Fruit fly (Drosophila melanogaster) whole organism, embryonic: Measurements from ENCODE around the gene Csk.

Experiments used
- Abd-B ChIP-seq: fragments of 200-800 bp; sonication (Bioruptor generic); optimal IDR thresholded peaks from 2 replicates; lab custom pipeline; 2018; ENCODE audit warnings: missing biosample characterization, mild to moderate bottlenecking, missing genetic modification characterization, moderate library complexity
- CG10321 ChIP-seq: fragments of 200-800 bp; sonication (Bioruptor generic); IDR thresholded peaks from 2 replicates; pipeline ENCODE4 v1.3.6; 2022; ENCODE audit warnings: missing biosample characterization, missing genetic modification characterization
- CG10366 ChIP-seq: fragments of 200-800 bp; sonication (Bioruptor generic); IDR thresholded peaks from 2 replicates; pipeline ENCODE4 v1.3.6; 2022; ENCODE audit warnings: missing biosample characterization, missing genetic modification characterization
- CG10431 ChIP-seq: fragments of 200-800 bp; sonication (Bioruptor generic); optimal IDR thresholded peaks from 3 replicates; lab custom pipeline; 2018; ENCODE audit warnings: missing biosample characterization, mild to moderate bottlenecking, missing genetic modification characterization
- CG12236 ChIP-seq: fragments of 200-800 bp; sonication (Bioruptor generic); optimal IDR thresholded peaks from 2 replicates; lab custom pipeline; 2016; ENCODE audit warnings: missing biosample characterization, missing genetic modification characterization
- CG13287 ChIP-seq: fragments of 200-800 bp; sonication (Bioruptor generic); IDR thresholded peaks from 2 replicates; pipeline ENCODE4 v1.3.6; 2022; ENCODE audit warnings: missing biosample characterization, missing genetic modification characterization; ENCODE audit not compliant: partially characterized antibody
- CG14014 ChIP-seq: fragments of 200-800 bp; sonication (Bioruptor generic); IDR thresholded peaks from 2 replicates; pipeline ENCODE4 v1.3.6; 2022; ENCODE audit warnings: missing biosample characterization, missing genetic modification characterization
- CG14710 ChIP-seq: fragments of 200-800 bp; sonication (Bioruptor generic); optimal IDR thresholded peaks from 3 replicates; lab custom pipeline; 2019; ENCODE audit warnings: missing biosample characterization, mild to moderate bottlenecking, missing genetic modification characterization, moderate library complexity
- CG16813 ChIP-seq: fragments of 200-800 bp; sonication (Bioruptor generic); IDR thresholded peaks from 3 replicates; pipeline ENCODE4 v1.3.6; 2022; ENCODE audit warnings: missing biosample characterization, missing genetic modification characterization; ENCODE audit not compliant: partially characterized antibody
- CG18262 ChIP-seq: fragments of 200-800 bp; optimal IDR thresholded peaks from 3 replicates; lab custom pipeline; 2019; ENCODE audit warnings: missing biosample characterization, mild to moderate bottlenecking, missing genetic modification characterization, moderate library complexity
- CG2120 ChIP-seq: fragments of 200-800 bp; sonication (Bioruptor generic); optimal IDR thresholded peaks from 3 replicates; lab custom pipeline; 2016; ENCODE audit warnings: missing biosample characterization, missing genetic modification characterization
- CG2889 ChIP-seq: fragments of 200-800 bp; sonication (Bioruptor generic); IDR thresholded peaks from 3 replicates; pipeline ENCODE4 v1.3.6; 2022; ENCODE audit warnings: missing biosample characterization, missing genetic modification characterization
- CG4404 ChIP-seq: fragments of 200-800 bp; sonication (Bioruptor generic); IDR thresholded peaks from 2 replicates; pipeline ENCODE4 v1.3.6; 2022; ENCODE audit warnings: missing biosample characterization, missing genetic modification characterization
- CG4617 ChIP-seq: fragments of 200-800 bp; sonication (Bioruptor generic); optimal IDR thresholded peaks from 3 replicates; lab custom pipeline; 2016; ENCODE audit warnings: missing biosample characterization, missing genetic modification characterization, borderline replicate concordance
- CG4854 ChIP-seq: fragments of 200-800 bp; sonication (Bioruptor generic); optimal IDR thresholded peaks from 2 replicates; lab custom pipeline; 2016; ENCODE audit warnings: missing biosample characterization, missing genetic modification characterization, inconsistent platforms
- CG8924 ChIP-seq: fragments of 200-800 bp; optimal IDR thresholded peaks from 3 replicates; lab custom pipeline; 2019; ENCODE audit warnings: missing biosample characterization, mild to moderate bottlenecking, missing genetic modification characterization, moderate library complexity
- Camta ChIP-seq: fragments of 200-800 bp; sonication (Bioruptor generic); optimal IDR thresholded peaks from 2 replicates; lab custom pipeline; 2016; ENCODE audit warnings: missing biosample characterization, missing genetic modification characterization
- E2f2 ChIP-seq: fragments of 200-800 bp; sonication (Bioruptor generic); IDR thresholded peaks from 2 replicates; pipeline ENCODE4 v1.3.6; 2022; ENCODE audit warnings: missing biosample characterization, missing genetic modification characterization
- Fer1 ChIP-seq: fragments of 200-800 bp; sonication (Bioruptor generic); optimal IDR thresholded peaks from 2 replicates; lab custom pipeline; 2017; ENCODE audit warnings: missing biosample characterization, mild to moderate bottlenecking, missing genetic modification characterization
- H2.0 ChIP-seq: fragments of 200-800 bp; sonication (Bioruptor generic); IDR thresholded peaks from 2 replicates; pipeline ENCODE4 v1.3.6; 2022; ENCODE audit warnings: missing biosample characterization, missing genetic modification characterization
- Max ChIP-seq: fragments of 200-800 bp; sonication (Bioruptor generic); optimal IDR thresholded peaks from 2 replicates; lab custom pipeline; 2016; ENCODE audit warnings: missing biosample characterization, mild to moderate bottlenecking, missing genetic modification characterization
- Meics ChIP-seq: fragments of 200-800 bp; sonication (Bioruptor generic); optimal IDR thresholded peaks from 2 replicates; lab custom pipeline; 2017; ENCODE audit warnings: missing biosample characterization, mild to moderate bottlenecking, missing genetic modification characterization
- Optix ChIP-seq: fragments of 200-800 bp; sonication (Bioruptor generic); IDR thresholded peaks from 3 replicates; pipeline ENCODE4 v1.3.6; 2022; ENCODE audit warnings: missing biosample characterization, missing genetic modification characterization
- PHDP ChIP-seq: fragments of 200-800 bp; sonication (Bioruptor generic); optimal IDR thresholded peaks from 3 replicates; lab custom pipeline; 2018; ENCODE audit warnings: missing biosample characterization, mild to moderate bottlenecking, missing genetic modification characterization, moderate library complexity
- Sry-β ChIP-seq: fragments of 200-800 bp; sonication (Bioruptor generic); optimal IDR thresholded peaks from 2 replicates; lab custom pipeline; 2018; ENCODE audit warnings: missing biosample characterization, mild to moderate bottlenecking, missing genetic modification characterization, moderate library complexity
- Stat92E ChIP-seq, 3 experiments: fragments of >200 bp in 2 of 3; fragments of 200-800 bp in 1 of 3; sonication (Bioruptor generic) in 1 of 3; optimal IDR thresholded peaks; 2 replicates each; lab custom pipeline; 2017 to 2019; ENCODE audit warnings: missing biosample characterization in 3 of 3, missing genetic modification characterization in 3 of 3, mild to moderate bottlenecking in 1 of 3, moderate library complexity in 1 of 3
- Taf1 ChIP-seq: fragments of 200-800 bp; sonication (Bioruptor generic); IDR thresholded peaks from 2 replicates; pipeline ENCODE4 v1.3.6; 2022; ENCODE audit warnings: missing biosample characterization, missing genetic modification characterization
- amos ChIP-seq: fragments of 200-800 bp; sonication (Bioruptor generic); IDR thresholded peaks from 2 replicates; pipeline ENCODE4 v1.3.6; 2022; ENCODE audit warnings: missing biosample characterization, missing genetic modification characterization; ENCODE audit not compliant: partially characterized antibody
- ase ChIP-seq: fragments of 200-800 bp; sonication (Bioruptor generic); IDR thresholded peaks from 3 replicates; pipeline ENCODE4 v1.3.6; 2022; ENCODE audit warnings: missing biosample characterization, missing genetic modification characterization
- br ChIP-seq: fragments of >200 bp; optimal IDR thresholded peaks from 2 replicates; lab custom pipeline; 2017
- crc ChIP-seq: fragments of 200-800 bp; sonication (Bioruptor generic); optimal IDR thresholded peaks from 2 replicates; lab custom pipeline; 2016; ENCODE audit warnings: missing biosample characterization, missing genetic modification characterization
- crp ChIP-seq, 2 experiments: fragments of 200-800 bp; sonication (Bioruptor generic); optimal IDR thresholded peaks; 2 replicates in 1 of 2; 3 replicates in 1 of 2; lab custom pipeline; 2017; ENCODE audit warnings: missing biosample characterization in 2 of 2, missing genetic modification characterization in 2 of 2, mild to moderate bottlenecking in 1 of 2, moderate library complexity in 1 of 2
- fd3F ChIP-seq: fragments of 200-800 bp; sonication (Bioruptor generic); optimal IDR thresholded peaks from 2 replicates; lab custom pipeline; 2018; ENCODE audit warnings: missing biosample characterization, mild to moderate bottlenecking, missing genetic modification characterization, moderate library complexity
- gem ChIP-seq: fragments of 200-800 bp; sonication (Bioruptor generic); optimal IDR thresholded peaks from 2 replicates; lab custom pipeline; 2019; ENCODE audit warnings: missing biosample characterization, mild to moderate bottlenecking, missing genetic modification characterization, moderate library complexity
- gt ChIP-seq: fragments of 200-800 bp; sonication (Bioruptor generic); IDR thresholded peaks from 2 replicates; pipeline ENCODE4 v1.3.6; 2022; ENCODE audit warnings: missing biosample characterization, missing genetic modification characterization
- maf-S ChIP-seq: fragments of 200-800 bp; sonication (Bioruptor generic); optimal IDR thresholded peaks from 2 replicates; lab custom pipeline; 2016; ENCODE audit warnings: missing biosample characterization, missing genetic modification characterization
- org-1 ChIP-seq: fragments of 200-800 bp; sonication (Bioruptor generic); optimal IDR thresholded peaks from 2 replicates; lab custom pipeline; 2017; ENCODE audit warnings: missing biosample characterization, missing genetic modification characterization
- pum ChIP-seq: fragments of 200-800 bp; sonication (Bioruptor generic); optimal IDR thresholded peaks from 2 replicates; lab custom pipeline; 2016; ENCODE audit warnings: missing biosample characterization, missing genetic modification characterization
- rib ChIP-seq: fragments of 200-800 bp; sonication (Bioruptor generic); IDR thresholded peaks from 2 replicates; pipeline ENCODE4 v1.3.6; 2022; ENCODE audit warnings: missing biosample characterization, missing genetic modification characterization
- sd ChIP-seq: fragments of 200-800 bp; sonication (Bioruptor generic); optimal IDR thresholded peaks from 3 replicates; lab custom pipeline; 2018; ENCODE audit warnings: missing biosample characterization, mild to moderate bottlenecking, missing genetic modification characterization, moderate library complexity
- sens ChIP-seq: fragments of 200-800 bp; sonication (Bioruptor generic); peaks from one replicate; lab custom pipeline; 2016; ENCODE audit warnings: missing biosample characterization, missing genetic modification characterization
- shn ChIP-seq: fragments of 200-800 bp; sonication (Bioruptor generic); optimal IDR thresholded peaks from 3 replicates; lab custom pipeline; 2016; ENCODE audit warnings: missing biosample characterization, missing genetic modification characterization
- sisA ChIP-seq: fragments of 200-800 bp; sonication (Bioruptor generic); IDR thresholded peaks from 2 replicates; pipeline ENCODE4 v1.3.6; 2022; ENCODE audit warnings: missing biosample characterization, missing genetic modification characterization
- stwl ChIP-seq: fragments of 200-800 bp; sonication (Bioruptor generic); optimal IDR thresholded peaks from 3 replicates; lab custom pipeline; 2018; ENCODE audit warnings: missing biosample characterization, mild to moderate bottlenecking, missing genetic modification characterization, moderate library complexity
- tgo ChIP-seq: fragments of 200-800 bp; sonication (Bioruptor generic); IDR thresholded peaks from 3 replicates; pipeline ENCODE4 v1.3.6; 2022; ENCODE audit warnings: missing biosample characterization, missing genetic modification characterization
- ttk ChIP-seq: fragments of 200-800 bp; sonication (Bioruptor generic); IDR thresholded peaks from 2 replicates; pipeline ENCODE4 v2.1.2; 2022; ENCODE audit warnings: missing biosample characterization, missing genetic modification characterization
- unc-4 ChIP-seq: fragments of 200-800 bp; sonication (Bioruptor generic); IDR thresholded peaks from 2 replicates; pipeline ENCODE4 v1.3.6; 2022; ENCODE audit warnings: missing biosample characterization, missing genetic modification characterization; ENCODE audit not compliant: partially characterized antibody
- vvl ChIP-seq: fragments of 200-800 bp; sonication (Bioruptor generic); IDR thresholded peaks from 2 replicates; pipeline ENCODE4 v1.3.6; 2022; ENCODE audit warnings: missing biosample characterization, missing genetic modification characterization
- zen2 ChIP-seq: fragments of 200-800 bp; sonication (Bioruptor generic); IDR thresholded peaks from 3 replicates; pipeline ENCODE4 v1.3.6; 2022; ENCODE audit warnings: missing biosample characterization, missing genetic modification characterization; ENCODE audit not compliant: partially characterized antibody
- zf30C ChIP-seq: fragments of 200-800 bp; sonication (Bioruptor generic); optimal IDR thresholded peaks from 3 replicates; lab custom pipeline; 2018; ENCODE audit warnings: missing biosample characterization, mild to moderate bottlenecking, missing genetic modification characterization

Csk gene

DNA sequence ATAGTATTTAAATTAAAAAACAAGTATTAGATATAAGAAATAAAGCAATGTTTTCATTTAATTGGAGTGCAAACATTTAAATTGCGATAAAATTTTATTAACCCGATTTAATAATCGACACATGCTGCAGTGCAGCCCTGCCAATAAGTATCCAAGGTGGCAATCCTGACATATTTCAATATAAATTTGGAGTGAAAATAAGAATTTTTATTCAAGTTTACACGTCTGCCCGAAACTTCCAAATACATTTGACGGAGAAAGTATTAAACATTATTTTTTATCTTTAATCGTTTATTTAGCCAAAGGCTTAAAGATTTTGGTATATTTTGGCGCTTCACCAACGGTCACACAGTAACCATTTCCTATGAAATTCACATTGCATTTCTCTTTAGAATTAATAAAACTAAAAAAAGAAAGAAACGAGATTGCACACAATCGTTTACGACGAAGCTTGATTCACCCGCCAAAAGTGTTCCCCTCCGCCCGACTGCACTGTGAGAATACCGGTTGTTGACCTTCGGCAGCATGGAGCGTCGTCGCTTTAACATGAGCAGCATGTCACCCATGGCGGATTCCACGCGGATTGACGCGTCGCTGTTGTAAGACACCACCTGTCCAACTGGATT, 22.0 kb downstream of the Csk start, which contains the start of gene CG14712 (continued):
- no peak for TF ChIP-seq CG14014
- no peak for TF ChIP-seq CG10366 (GFP tag; lab: Robert Waterston, UW)
- peak; percentile 84 for TF ChIP-seq stwl
- TF ChIP-seq crc (GFP tag; lab: Kevin White, UChicago), result no peak
- no peak for TF ChIP-seq CG4404 (GFP tag; lab: Robert Waterston, UW)
- TF ChIP-seq H2.0 (GFP tag; lab: Robert Waterston, UW), result no peak
- peak; percentile 96 for TF ChIP-seq E2f2 (GFP tag; lab: Robert Waterston, UW)
- peak; percentile 59 for TF ChIP-seq CG4617
- no peak for TF ChIP-seq ttk (GFP tag; lab: Robert Waterston, UW)
- TF ChIP-seq sisA (GFP tag; lab: Robert Waterston, UW), result no peak
- TF ChIP-seq Max (GFP tag; lab: Kevin White, UChicago), result peak; percentile 49
- TF ChIP-seq pum (GFP tag; lab: Kevin White, UChicago), result no peak
- TF ChIP-seq CG18262, result no peak
- TF ChIP-seq CG2889 (GFP tag; lab: Robert Waterston, UW), result no peak
- no peak for TF ChIP-seq Taf1
- TF ChIP-seq CG4854 (GFP tag; lab: Kevin White, UChicago), result no peak
- TF ChIP-seq zf30C (GFP tag; lab: Kevin White, UChicago), result no peak
- no peak for TF ChIP-seq gem (tag; lab: Kevin White, UChicago)
- peak; percentile 70 for TF ChIP-seq unc-4 (GFP tag; lab: Robert Waterston, UW)
- 0 out of 2 replicates have a peak, but pooled peaks have one; percentile 40 for TF ChIP-seq vvl (GFP tag; lab: Robert Waterston, UW)
- TF ChIP-seq gt (GFP tag; lab: Robert Waterston, UW), result no peak
- no peak for TF ChIP-seq fd3F (GFP tag; lab: Kevin White, UChicago)
- no peak for TF ChIP-seq tgo (GFP tag; lab: Robert Waterston, UW)
- no peak for TF ChIP-seq PHDP (tag; lab: Kevin White, UChicago)
- TF ChIP-seq CG10321, result no peak
- TF ChIP-seq CG10431 (GFP tag; lab: Kevin White, UChicago), result no peak
- peak; percentile 11 for TF ChIP-seq Fer1
- TF ChIP-seq Camta (GFP tag; lab: Kevin White, UChicago), result no peak
- TF ChIP-seq Stat92E (GFP tag; optimal IDR thresholded peaks at IDR 0.05; lab: Kevin White, UChicago), result peak in 1 of 3 experiments; percentile 88
- TF ChIP-seq org-1 (GFP tag; lab: Kevin White, UChicago), result no peak
- TF ChIP-seq shn (GFP tag; lab: Kevin White, UChicago), result no peak
- TF ChIP-seq Optix, result no peak
- no peak for TF ChIP-seq ase (GFP tag; lab: Robert Waterston, UW)
- TF ChIP-seq Meics (GFP tag; lab: Kevin White, UChicago), result no peak
- peak; percentile 96 for TF ChIP-seq CG14710
- TF ChIP-seq crp (GFP tag; optimal IDR thresholded peaks at IDR 0.05; lab: Kevin White, UChicago), result peak in 1 of 2 experiments; percentile 51
- TF ChIP-seq rib, result no peak
- TF ChIP-seq Sry-β (GFP tag; lab: Kevin White, UChicago), result no peak
- peak; percentile 48 for TF ChIP-seq CG2120 (GFP tag; lab: Kevin White, UChicago)
- TF ChIP-seq CG13287, result peak; percentile 78
- peak; percentile 27; the same call in 1 of the 3 replicates for TF ChIP-seq CG16813 (GFP tag; lab: Robert Waterston, UW)
- TF ChIP-seq CG8924 (tag; lab: Kevin White, UChicago), result no peak
- no peak for TF ChIP-seq Abd-B
- no peak for TF ChIP-seq br (lab: Kevin White, UChicago)
- no peak for TF ChIP-seq CG12236 (GFP tag; lab: Kevin White, UChicago)
- TF ChIP-seq maf-S (GFP tag; lab: Kevin White, UChicago), result no peak
- TF ChIP-seq zen2 (GFP tag; lab: Robert Waterston, UW), result no peak
- peak; percentile 80 for TF ChIP-seq sens (GFP tag; lab: Kevin White, UChicago)
- TF ChIP-seq amos (GFP tag; lab: Robert Waterston, UW), result peak; percentile 56; the same call in 1 of the 2 replicates
- TF ChIP-seq sd, result no peak
